Worm (Caenorhabditis elegans) whole organism, young adult: Measurements from ENCODE around the gene ipla-7.

ENCODE experiments used
- F10E7.11 ChIP-seq: sonication (generic microtip); optimal IDR thresholded peaks from 2 replicates; lab custom pipeline; 2017; ENCODE audit warnings: mild to moderate bottlenecking, missing genetic modification characterization, moderate library complexity, missing compliant biosample characterization
- F22D6.2 ChIP-seq: sonication (generic microtip); optimal IDR thresholded peaks from 2 replicates; lab custom pipeline; 2016; ENCODE audit warnings: mild to moderate bottlenecking, missing genetic modification characterization, missing compliant biosample characterization
- F23B12.7 ChIP-seq: sonication (generic microtip); optimal IDR thresholded peaks from 2 replicates; lab custom pipeline; 2017; ENCODE audit warnings: missing genetic modification characterization, mild to moderate bottlenecking, missing compliant biosample characterization, antibody characterized with exemption, moderate library complexity; ENCODE audit not compliant: insufficient read depth
- F49E8.2 ChIP-seq: sonication (generic microtip); optimal IDR thresholded peaks from 3 replicates; lab custom pipeline; 2017; ENCODE audit warnings: missing genetic modification characterization, mild to moderate bottlenecking, missing compliant biosample characterization, antibody characterized with exemption, moderate library complexity; ENCODE audit not compliant: insufficient read depth
- F52B5.7 ChIP-seq: sonication (generic microtip); optimal IDR thresholded peaks from 2 replicates; lab custom pipeline; 2016; ENCODE audit warnings: mild to moderate bottlenecking, missing genetic modification characterization, missing compliant biosample characterization
- F57A8.1 ChIP-seq: fragments of 200-800 bp; sonication (Bioruptor generic); optimal IDR thresholded peaks from 2 replicates; lab custom pipeline; 2018; ENCODE audit warnings: mild to moderate bottlenecking, missing genetic modification characterization, moderate library complexity, missing compliant biosample characterization
- K11D2.4 ChIP-seq: fragments of 200-800 bp; sonication (Bioruptor generic); IDR thresholded peaks from 2 replicates; pipeline ENCODE4 v1.3.6; 2022; ENCODE audit warnings: missing genetic modification reagents, missing genetic modification characterization, missing compliant biosample characterization
- K12H6.12 ChIP-seq: fragments of 200-800 bp; sonication (Bioruptor generic); optimal IDR thresholded peaks from 2 replicates; lab custom pipeline; 2018; ENCODE audit warnings: mild to moderate bottlenecking, missing genetic modification characterization, missing compliant biosample characterization
- Y67H2A.10 ChIP-seq: fragments of 200-800 bp; sonication (Bioruptor generic); conservative IDR thresholded peaks from 2 replicates; pipeline ENCODE4 v1.3.6; 2022; ENCODE audit warnings: missing genetic modification reagents, missing genetic modification characterization, missing compliant biosample characterization
- Y79H2A.3 ChIP-seq: fragments of 200-800 bp; sonication (Bioruptor generic); conservative IDR thresholded peaks from 2 replicates; pipeline ENCODE4 v1.3.6; 2022; ENCODE audit warnings: missing genetic modification reagents, missing genetic modification characterization, missing compliant biosample characterization
- aptf-2 ChIP-seq: fragments of 200-800 bp; sonication (Bioruptor generic); conservative IDR thresholded peaks from 2 replicates; pipeline ENCODE4 v1.3.6; 2022; ENCODE audit warnings: missing genetic modification reagents, missing genetic modification characterization, missing compliant biosample characterization
- athp-1 ChIP-seq: sonication (generic microtip); optimal IDR thresholded peaks from 2 replicates; lab custom pipeline; 2017; ENCODE audit warnings: mild to moderate bottlenecking, missing genetic modification characterization, missing compliant biosample characterization
- ccch-3 ChIP-seq: fragments of 200-800 bp; sonication (Bioruptor generic); optimal IDR thresholded peaks from 2 replicates; lab custom pipeline; 2018; ENCODE audit warnings: mild to moderate bottlenecking, missing genetic modification characterization, missing compliant biosample characterization
- ceh-27 ChIP-seq: fragments of 200-800 bp; sonication (Bioruptor generic); optimal IDR thresholded peaks from 2 replicates; lab custom pipeline; 2018; ENCODE audit warnings: mild to moderate bottlenecking, missing genetic modification characterization, moderate library complexity, missing compliant biosample characterization
- ceh-79 ChIP-seq: sonication (generic microtip); optimal IDR thresholded peaks from 2 replicates; lab custom pipeline; 2017; ENCODE audit warnings: mild to moderate bottlenecking, missing genetic modification characterization, missing compliant biosample characterization
- ceh-91 ChIP-seq: fragments of 200-800 bp; sonication (Bioruptor generic); IDR thresholded peaks from 2 replicates; pipeline ENCODE4 v1.3.6; 2022; ENCODE audit warnings: missing genetic modification reagents, missing genetic modification characterization, missing compliant biosample characterization
- dox-1 ChIP-seq: fragments of 200-800 bp; sonication (Bioruptor generic); IDR thresholded peaks from 2 replicates; pipeline ENCODE4 v1.3.6; 2022; ENCODE audit warnings: missing genetic modification reagents, missing genetic modification characterization, missing compliant biosample characterization
- egl-18 ChIP-seq: fragments of 200-800 bp; sonication (Bioruptor generic); IDR thresholded peaks from 2 replicates; pipeline ENCODE4 v1.3.6; 2022; ENCODE audit warnings: missing genetic modification reagents, missing genetic modification characterization, missing compliant biosample characterization
- egl-44 ChIP-seq: fragments of 200-800 bp; sonication (Bioruptor generic); IDR thresholded peaks from 2 replicates; pipeline ENCODE4 v1.3.6; 2022; ENCODE audit warnings: missing genetic modification reagents, missing genetic modification characterization, missing compliant biosample characterization
- ekl-4 ChIP-seq: fragments of 200-800 bp; sonication (Bioruptor generic); IDR thresholded peaks from 2 replicates; pipeline ENCODE4 v1.3.6; 2022; ENCODE audit warnings: missing genetic modification reagents, missing genetic modification characterization, missing compliant biosample characterization
- him-1 ChIP-seq: sonication (generic microtip); optimal IDR thresholded peaks from 2 replicates; lab custom pipeline; 2016; ENCODE audit warnings: missing genotype, missing genetic modification reagents, missing genetic modification characterization, missing compliant biosample characterization
- hlh-12 ChIP-seq: sonication (generic microtip); optimal IDR thresholded peaks from 2 replicates; lab custom pipeline; 2016; ENCODE audit warnings: missing genetic modification characterization, missing compliant biosample characterization
- hlh-26 ChIP-seq: fragments of 200-800 bp; sonication (Bioruptor generic); conservative IDR thresholded peaks from 2 replicates; pipeline ENCODE4 v1.3.6; 2022; ENCODE audit warnings: missing genetic modification reagents, missing genetic modification characterization, missing compliant biosample characterization
- let-607 ChIP-seq, 2 experiments: fragments of 200-800 bp in 1 of 2; sonication (Bioruptor generic) in 1 of 2; sonication (generic microtip) in 1 of 2; optimal IDR thresholded peaks; 2 replicates each; lab custom pipeline; 2016 to 2018; ENCODE audit warnings: mild to moderate bottlenecking in 2 of 2, missing compliant biosample characterization in 2 of 2, missing genetic modification characterization in 2 of 2, moderate library complexity in 2 of 2, missing genotype in 1 of 2
- lin-40 ChIP-seq: sonication (generic microtip); optimal IDR thresholded peaks from 2 replicates; lab custom pipeline; 2016; ENCODE audit warnings: missing genetic modification characterization, mild to moderate bottlenecking, missing compliant biosample characterization, missing genotype, missing genetic modification reagents
- lin-54 ChIP-seq: fragments of 200-800 bp; sonication (Bioruptor generic); optimal IDR thresholded peaks from 2 replicates; lab custom pipeline; 2018; ENCODE audit warnings: mild to moderate bottlenecking, missing genetic modification characterization, missing compliant biosample characterization
- madf-3 ChIP-seq: fragments of 200-800 bp; sonication (Bioruptor generic); IDR thresholded peaks from 2 replicates; pipeline ENCODE4 v1.3.6; 2022; ENCODE audit warnings: missing genetic modification reagents, missing genetic modification characterization, missing compliant biosample characterization
- madf-8 ChIP-seq: fragments of 200-800 bp; sonication (Bioruptor generic); conservative IDR thresholded peaks from 2 replicates; pipeline ENCODE4 v1.3.6; 2022; ENCODE audit warnings: missing genetic modification reagents, missing genetic modification characterization, missing compliant biosample characterization
- nfya-2 ChIP-seq: fragments of 200-800 bp; sonication (Bioruptor generic); IDR thresholded peaks from 2 replicates; pipeline ENCODE4 v1.3.6; 2022; ENCODE audit warnings: missing genetic modification reagents, missing genetic modification characterization, missing compliant biosample characterization
- nfyb-1 ChIP-seq: fragments of 200-800 bp; sonication (Bioruptor generic); IDR thresholded peaks from 2 replicates; pipeline ENCODE4 v1.3.6; 2022; ENCODE audit warnings: missing genetic modification reagents, missing genetic modification characterization, missing compliant biosample characterization
- nhr-179 ChIP-seq: sonication (generic microtip); optimal IDR thresholded peaks from 2 replicates; lab custom pipeline; 2016; ENCODE audit warnings: mild to moderate bottlenecking, missing genetic modification characterization, missing compliant biosample characterization
- rec-8 ChIP-seq, 2 experiments: sonication (generic microtip); optimal IDR thresholded peaks; 2 replicates each; lab custom pipeline; 2016; ENCODE audit warnings: mild to moderate bottlenecking in 2 of 2, missing genetic modification characterization in 2 of 2, missing genetic modification reagents in 2 of 2, missing genotype in 2 of 2, missing biosample characterization in 1 of 2, missing compliant biosample characterization in 1 of 2, moderate library complexity in 1 of 2
- snpc-1.1 ChIP-seq: sonication (generic microtip); optimal IDR thresholded peaks from 2 replicates; lab custom pipeline; 2017; ENCODE audit warnings: missing genetic modification characterization, mild to moderate bottlenecking, missing compliant biosample characterization, antibody characterized with exemption, moderate library complexity, missing genotype, missing genetic modification reagents; ENCODE audit not compliant: insufficient read depth
- snpc-1.3 ChIP-seq: sonication (generic microtip); optimal IDR thresholded peaks from 2 replicates; lab custom pipeline; 2017; ENCODE audit warnings: missing genetic modification characterization, mild to moderate bottlenecking, missing compliant biosample characterization, antibody characterized with exemption, moderate library complexity, missing genotype, missing genetic modification reagents; ENCODE audit not compliant: insufficient read depth
- snpc-4 ChIP-seq, 5 experiments: fragments of 150-350 bp in 1 of 5; sonication (generic microtip) in 4 of 5; optimal IDR thresholded peaks; 2 replicates each; lab custom pipeline; 2014 to 2018; ENCODE audit warnings: missing genetic modification characterization in 5 of 5, missing biosample characterization in 3 of 5, antibody characterized with exemption in 2 of 5, mild to moderate bottlenecking in 2 of 5, missing compliant biosample characterization in 2 of 5, missing genotype in 2 of 5, moderate library complexity in 2 of 5, missing genetic modification reagents in 1 of 5
- tlf-1 ChIP-seq: fragments of 200-800 bp; sonication (Bioruptor generic); optimal IDR thresholded peaks from 2 replicates; lab custom pipeline; 2018; ENCODE audit warnings: mild to moderate bottlenecking, missing genetic modification characterization, missing compliant biosample characterization
- xnd-1 ChIP-seq: sonication (generic microtip); optimal IDR thresholded peaks from 2 replicates; lab custom pipeline; 2016; ENCODE audit warnings: missing genotype, missing genetic modification reagents, missing genetic modification characterization, missing compliant biosample characterization
- zim-3 ChIP-seq: sonication (generic microtip); optimal IDR thresholded peaks from 2 replicates; lab custom pipeline; 2017; ENCODE audit warnings: mild to moderate bottlenecking, missing genetic modification characterization, moderate library complexity, missing compliant biosample characterization
- ztf-28 ChIP-seq: fragments of 200-800 bp; sonication (Bioruptor generic); IDR thresholded peaks from 2 replicates; pipeline ENCODE4 v1.3.6; 2022; ENCODE audit warnings: missing genetic modification reagents, missing genetic modification characterization, missing compliant biosample characterization
- ztf-3 ChIP-seq: fragments of 200-800 bp; sonication (Bioruptor generic); optimal IDR thresholded peaks from 2 replicates; lab custom pipeline; 2018; ENCODE audit warnings: mild to moderate bottlenecking, missing genetic modification characterization, missing compliant biosample characterization

Gene ipla-7

ce11 chrIV:10051088-10051487 lies 11.6 kb downstream of the ipla-7 start, which contains the start of gene T04B2.8:
Gene T04B2.8 (minus strand): TSS chrIV:10051188.
- TF ChIP-seq ceh-27 (GFP tag; lab: Kevin White, UChicago) (no peak), ceh-91 (GFP tag; lab: Robert Waterston, UW) (no peak), rec-8 (tag; optimal IDR thresholded peaks at IDR 0.05; lab: Kevin White, UChicago) (no peak), ccch-3 (GFP tag; lab: Kevin White, UChicago) (no peak), athp-1 (tag; lab: Kevin White, UChicago) (no peak), nfyb-1 (no peak), zim-3 (no peak), madf-3 (no peak), egl-18 (GFP tag; lab: Robert Waterston, UW) (no peak), ztf-28 (GFP tag; lab: Robert Waterston, UW) (no peak), snpc-1.1 (tag; lab: Kevin White, UChicago) (no peak), xnd-1 (no peak), snpc-1.3 (tag; lab: Kevin White, UChicago) (no peak), ztf-3 (GFP tag; lab: Kevin White, UChicago) (no peak), tlf-1 (no peak)

- TF ChIP-seq tlf-1 (no peak), hlh-26 (GFP tag; lab: Robert Waterston, UW) (no peak), ccch-3 (GFP tag; lab: Kevin White, UChicago) (no peak), ceh-79 (tag; lab: Kevin White, UChicago) (no peak), lin-40 (tag; lab: Kevin White, UChicago) (no peak), F10E7.11 (no peak), F57A8.1 (GFP tag; lab: Kevin White, UChicago) (no peak), him-1 (no peak), F52B5.7 (no peak), egl-44 (no peak), nhr-179 (no peak), Y67H2A.10 (GFP tag; lab: Robert Waterston, UW) (no peak), madf-8 (GFP tag; lab: Robert Waterston, UW) (no peak), K12H6.12 (tag; lab: Kevin White, UChicago) (no peak), F22D6.2 (tag; lab: Kevin White, UChicago) (no peak), let-607 (tag; optimal IDR thresholded peaks at IDR 0.05; lab: Kevin White, UChicago) (no peak), nfya-2 (GFP tag; lab: Robert Waterston, UW) (no peak), snpc-4 (GFP tag; optimal IDR thresholded peaks at IDR 0.05; lab: Kevin White, UChicago) (no peak), snpc-4 (tag; optimal IDR thresholded peaks at IDR 0.05; lab: Kevin White, UChicago) (no peak), egl-18 (GFP tag; lab: Robert Waterston, UW) (no peak)
Measured at ce11 chrIV:10048268-10048667, 14.4 kb downstream of the ipla-7 start.

ce11 chrIV:10047108-10047507 lies 15.5 kb downstream of the ipla-7 start, which contains the start of gene T04B2.3:
Gene T04B2.3 (plus strand): TSS chrIV:10047408.
- TF ChIP-seq F49E8.2 (tag; lab: Kevin White, UChicago): no peak
- no peak for TF ChIP-seq tlf-1
- no peak for TF ChIP-seq snpc-1.1 (tag; lab: Kevin White, UChicago)
- TF ChIP-seq F10E7.11: no peak
- TF ChIP-seq F52B5.7: no peak
- TF ChIP-seq Y79H2A.3: no peak
- TF ChIP-seq lin-54 (GFP tag; lab: Kevin White, UChicago): no peak
- TF ChIP-seq K11D2.4 (GFP tag; lab: Robert Waterston, UW): no peak
- no peak for TF ChIP-seq dox-1 (GFP tag; lab: Robert Waterston, UW)
- TF ChIP-seq ekl-4 (GFP tag; lab: Robert Waterston, UW): no peak
- no peak for TF ChIP-seq hlh-12
- TF ChIP-seq F23B12.7 (tag; lab: Kevin White, UChicago): no peak
- no peak for TF ChIP-seq ccch-3 (GFP tag; lab: Kevin White, UChicago)
- no peak for TF ChIP-seq nhr-179
- no peak for TF ChIP-seq aptf-2 (GFP tag; lab: Robert Waterston, UW)
